Fruit fly (Drosophila melanogaster): Measurements from ENCODE around the gene CG14312.

Gene CG14312

dm6 chr3R:18242089-18242955 is 41.0 kb downstream of the CG14312 start, which contains the start of the genes CG7156 and 14-3-3epsilon (continued):
- no peak for TF ChIP-seq CG14050 (GFP tag; IDR thresholded peaks at IDR 0.05)
- no peak for TF ChIP-seq grn (GFP tag; optimal IDR thresholded peaks at IDR 0.05)
- no peak for TF ChIP-seq Ssrp (tag; optimal IDR thresholded peaks at IDR 0.05)
- TF ChIP-seq slbo (GFP tag; IDR thresholded peaks at IDR 0.05), result peak; percentile 65
- TF ChIP-seq ERR (GFP tag; optimal IDR thresholded peaks at IDR 0.05), result no peak
- TF ChIP-seq CG12659 (GFP tag; optimal IDR thresholded peaks at IDR 0.05), result peak; percentile 68
- TF ChIP-seq peb (GFP tag; IDR thresholded peaks at IDR 0.05), result no peak
- no peak; the same call in 1 of the 2 replicates for TF ChIP-seq ato (GFP tag; IDR thresholded peaks at IDR 0.05; ENCODE audit: partially characterized antibody)
- peak; percentile 50; the same call in 1 of the 2 replicates for TF ChIP-seq ranshi (GFP tag; IDR thresholded peaks at IDR 0.05)
- TF ChIP-seq CG7987 (GFP tag; optimal IDR thresholded peaks at IDR 0.05), result peak; percentile 17
- TF ChIP-seq CG10565 (GFP tag; optimal IDR thresholded peaks at IDR 0.05), result no peak
- TF ChIP-seq CG7271 (tag; optimal IDR thresholded peaks at IDR 0.05), result peak; percentile 57
- TF ChIP-seq CG1832 (GFP tag; optimal IDR thresholded peaks at IDR 0.05), result no peak
- no peak for TF ChIP-seq Dfd (GFP tag; optimal IDR thresholded peaks at IDR 0.05)
- peak; percentile 44 for TF ChIP-seq Fer1 (GFP tag; optimal IDR thresholded peaks at IDR 0.05)
- TF ChIP-seq CG10462 (GFP tag; optimal IDR thresholded peaks at IDR 0.05), result peak; percentile 11
- peak; percentile 29 for TF ChIP-seq CG18619 (GFP tag; optimal IDR thresholded peaks at IDR 0.05)
- TF ChIP-seq HHEX (GFP tag; optimal IDR thresholded peaks at IDR 0.05), result peak; percentile 19
- no peak for TF ChIP-seq Lim3 (GFP tag; IDR thresholded peaks at IDR 0.05)
- TF ChIP-seq Tbp (GFP tag; optimal IDR thresholded peaks at IDR 0.05), result no peak
- TF ChIP-seq her (GFP tag; optimal IDR thresholded peaks at IDR 0.05), result no peak
- TF ChIP-seq Poxn (GFP tag; IDR thresholded peaks at IDR 0.05), result no peak
- peak in 1 of 3 experiments; percentile 57 for TF ChIP-seq lola (GFP tag; optimal IDR thresholded peaks at IDR 0.05)
- TF ChIP-seq NC2α (GFP tag; optimal IDR thresholded peaks at IDR 0.05), result peak; percentile 3
- no peak for TF ChIP-seq Neu2 (GFP tag; optimal IDR thresholded peaks at IDR 0.05; ENCODE audit: borderline replicate concordance)
- TF ChIP-seq Sry-δ (GFP tag; optimal IDR thresholded peaks at IDR 0.05), result peak; percentile 72
- TF ChIP-seq knrl (GFP tag; IDR thresholded peaks at IDR 0.05; ENCODE audit: partially characterized antibody), result peak; percentile 60
- no peak for TF ChIP-seq CG13123 (GFP tag; optimal IDR thresholded peaks at IDR 0.05)
- peak; percentile 32; the same call in 1 of the 2 replicates for TF ChIP-seq CG10366 (GFP tag; IDR thresholded peaks at IDR 0.05)
- peak; percentile 47 for TF ChIP-seq NfI (GFP tag; optimal IDR thresholded peaks at IDR 0.05)
- TF ChIP-seq emc (GFP tag; optimal IDR thresholded peaks at IDR 0.05), result no peak
- TF ChIP-seq fd102C (GFP tag; optimal IDR thresholded peaks at IDR 0.05), result no peak
- no peak for TF ChIP-seq CG10979 (tag; optimal IDR thresholded peaks at IDR 0.05)
- no peak for TF ChIP-seq CG2199 (GFP tag; IDR thresholded peaks at IDR 0.05)
- peak; percentile 75 for TF ChIP-seq PHDP (tag; optimal IDR thresholded peaks at IDR 0.05)
- TF ChIP-seq Dek (tag; optimal IDR thresholded peaks at IDR 0.05), result no peak
- TF ChIP-seq Abd-B (GFP tag; optimal IDR thresholded peaks at IDR 0.05), result peak; percentile 71
- no peak for TF ChIP-seq wor (GFP tag; IDR thresholded peaks at IDR 0.05)
- peak; percentile 18; the same call in 1 of the 3 replicates for TF ChIP-seq CG34224 (GFP tag; IDR thresholded peaks at IDR 0.05; ENCODE audit: partially characterized antibody)
- 0 out of 2 replicates have a peak, but pooled peaks have one; percentile 24 for TF ChIP-seq H2.0 (GFP tag; IDR thresholded peaks at IDR 0.05)
- peak; percentile 37 for TF ChIP-seq gsb-n (tag; optimal IDR thresholded peaks at IDR 0.05)
- peak in 1 of 2 experiments; percentile 30 for TF ChIP-seq chif (GFP tag; optimal IDR thresholded peaks at IDR 0.05)
- peak; percentile 36 for TF ChIP-seq CG12104 (GFP tag; optimal IDR thresholded peaks at IDR 0.05)
- no peak for TF ChIP-seq corto (GFP tag; optimal IDR thresholded peaks at IDR 0.05)
- TF ChIP-seq Nf-YB (GFP tag; optimal IDR thresholded peaks at IDR 0.05), result peak; percentile 19
- TF ChIP-seq CG6254 (GFP tag; optimal IDR thresholded peaks at IDR 0.05), result no peak
- no peak for TF ChIP-seq CG7745 (tag; optimal IDR thresholded peaks at IDR 0.05)
- no peak for TF ChIP-seq fd96Cb (tag; optimal IDR thresholded peaks at IDR 0.05)
